Worm (Caenorhabditis elegans) whole organism, mixed stage, embryonic: ENCODE data around the gene T05A8.1.
"Not testable (repeated sequence)": the region's sequence is repeated elsewhere in the genome, so short reads cannot be mapped to it uniquely, and the experiment has no call there.

Source experiments
- M03D4.4 ChIP-seq: sonication (generic microtip); optimal IDR thresholded peaks from 2 replicates; lab custom pipeline; 2017; ENCODE audit warnings: mild to moderate bottlenecking, missing genetic modification characterization, missing compliant biosample characterization
- bed-3 ChIP-seq: fragments of 200-800 bp; sonication (Bioruptor generic); optimal IDR thresholded peaks from 3 replicates; lab custom pipeline; 2018; ENCODE audit warnings: mild to moderate bottlenecking, missing genetic modification characterization, moderate library complexity, missing compliant biosample characterization
- blmp-1 ChIP-seq: fragments of 150-350 bp; optimal IDR thresholded peaks from 2 replicates; lab custom pipeline; 2014; ENCODE audit warnings: missing biosample characterization, missing genetic modification characterization
- ceh-39 ChIP-seq: fragments of 150-350 bp; optimal IDR thresholded peaks from 2 replicates; lab custom pipeline; 2014; ENCODE audit warnings: missing biosample characterization, missing genetic modification characterization
- ceh-43 ChIP-seq: fragments of 200-800 bp; sonication (Bioruptor generic); optimal IDR thresholded peaks from 2 replicates; lab custom pipeline; 2018; ENCODE audit warnings: mild to moderate bottlenecking, missing genetic modification characterization, moderate library complexity, missing compliant biosample characterization
- ces-1 ChIP-seq: fragments of 150-350 bp; optimal IDR thresholded peaks from 2 replicates; lab custom pipeline; 2014; ENCODE audit warnings: missing biosample characterization, missing genetic modification reagents, missing genetic modification characterization
- cnd-1 ChIP-seq: fragments of 200-800 bp; sonication (Bioruptor generic); optimal IDR thresholded peaks from 2 replicates; lab custom pipeline; 2018; ENCODE audit warnings: mild to moderate bottlenecking, missing genetic modification characterization, missing compliant biosample characterization
- elt-1 ChIP-seq: sonication (generic microtip); optimal IDR thresholded peaks from 2 replicates; lab custom pipeline; 2017; ENCODE audit warnings: missing genetic modification characterization, mild to moderate bottlenecking, missing compliant biosample characterization, antibody characterized with exemption, moderate library complexity, borderline replicate concordance; ENCODE audit not compliant: insufficient read depth
- elt-3 ChIP-seq: fragments of 150-350 bp; optimal IDR thresholded peaks from 2 replicates; lab custom pipeline; 2014; ENCODE audit warnings: missing biosample characterization, missing genetic modification characterization
- ham-2 ChIP-seq: fragments of 200-800 bp; sonication (Bioruptor generic); optimal IDR thresholded peaks from 2 replicates; lab custom pipeline; 2018; ENCODE audit warnings: mild to moderate bottlenecking, missing genetic modification characterization, missing compliant biosample characterization
- hlh-1 ChIP-seq: fragments of 150-350 bp; optimal IDR thresholded peaks from 2 replicates; lab custom pipeline; 2014; ENCODE audit warnings: missing biosample characterization, missing genetic modification reagents, missing genetic modification characterization
- lin-13 ChIP-seq: fragments of 150-350 bp; optimal IDR thresholded peaks from 2 replicates; lab custom pipeline; 2014; ENCODE audit warnings: missing biosample characterization, missing genetic modification characterization
- lin-32 ChIP-seq: fragments of 200-800 bp; sonication (Bioruptor generic); optimal IDR thresholded peaks from 2 replicates; lab custom pipeline; 2018; ENCODE audit warnings: mild to moderate bottlenecking, missing genetic modification characterization, missing compliant biosample characterization
- lsy-2 ChIP-seq: fragments of 150-350 bp; optimal IDR thresholded peaks from 2 replicates; lab custom pipeline; 2014; ENCODE audit warnings: missing biosample characterization, missing genetic modification characterization
- mab-5 ChIP-seq: fragments of 150-350 bp; optimal IDR thresholded peaks from 2 replicates; lab custom pipeline; 2014; ENCODE audit warnings: missing biosample characterization, missing genetic modification characterization
- mep-1 ChIP-seq: fragments of 150-350 bp; optimal IDR thresholded peaks from 2 replicates; lab custom pipeline; 2017; ENCODE audit warnings: missing biosample characterization, missing genetic modification reagents, missing genetic modification characterization, inconsistent platforms
- nhr-2 ChIP-seq: fragments of 150-350 bp; optimal IDR thresholded peaks from 2 replicates; lab custom pipeline; 2014; ENCODE audit warnings: missing biosample characterization, missing genetic modification characterization
- nhr-237 ChIP-seq: fragments of 150-350 bp; optimal IDR thresholded peaks from 2 replicates; lab custom pipeline; 2014; ENCODE audit warnings: missing biosample characterization, missing genetic modification characterization
- nhr-28 ChIP-seq: fragments of 150-350 bp; optimal IDR thresholded peaks from 2 replicates; lab custom pipeline; 2014; ENCODE audit warnings: missing biosample characterization, missing genetic modification characterization
- nhr-76 ChIP-seq: sonication (generic microtip); optimal IDR thresholded peaks from 2 replicates; lab custom pipeline; 2017; ENCODE audit warnings: missing biosample characterization, missing genetic modification characterization
- pha-4 ChIP-seq: fragments of 150-350 bp; optimal IDR thresholded peaks from 2 replicates; lab custom pipeline; 2018; ENCODE audit warnings: missing biosample characterization, missing genetic modification reagents, missing genetic modification characterization
- sem-2 ChIP-seq: fragments of 200-800 bp; sonication (Bioruptor generic); optimal IDR thresholded peaks from 2 replicates; lab custom pipeline; 2018; ENCODE audit warnings: mild to moderate bottlenecking, missing genetic modification characterization, missing compliant biosample characterization
- snpc-4 ChIP-seq: fragments of 150-350 bp; optimal IDR thresholded peaks from 2 replicates; lab custom pipeline; 2014; ENCODE audit warnings: missing biosample characterization, missing genetic modification characterization
- sptf-1 ChIP-seq: sonication (generic microtip); optimal IDR thresholded peaks from 2 replicates; lab custom pipeline; 2017; ENCODE audit warnings: mild to moderate bottlenecking, missing genetic modification characterization, moderate library complexity, missing compliant biosample characterization
- tbx-8 ChIP-seq: fragments of 200-800 bp; sonication (Bioruptor generic); optimal IDR thresholded peaks from 2 replicates; lab custom pipeline; 2018; ENCODE audit warnings: mild to moderate bottlenecking, missing genetic modification characterization, moderate library complexity, missing compliant biosample characterization
- unc-120 ChIP-seq: sonication (generic microtip); optimal IDR thresholded peaks from 2 replicates; lab custom pipeline; 2017; ENCODE audit warnings: missing genetic modification characterization, missing compliant biosample characterization; ENCODE audit not compliant: poor library complexity, severe bottlenecking
- unc-39 ChIP-seq: fragments of 150-350 bp; optimal IDR thresholded peaks from 2 replicates; lab custom pipeline; 2014; ENCODE audit warnings: missing biosample characterization, missing genetic modification characterization
- unc-62 ChIP-seq: fragments of 150-350 bp; optimal IDR thresholded peaks from 2 replicates; lab custom pipeline; 2014; ENCODE audit warnings: missing biosample characterization, missing genetic modification reagents, missing genetic modification characterization
- zip-8 ChIP-seq: fragments of 150-350 bp; optimal IDR thresholded peaks from 2 replicates; lab custom pipeline; 2014; ENCODE audit warnings: missing biosample characterization, missing genetic modification characterization
- ztf-11 ChIP-seq: fragments of 150-350 bp; optimal IDR thresholded peaks from 2 replicates; lab custom pipeline; 2014; ENCODE audit warnings: missing biosample characterization, missing genetic modification characterization

T05A8.1 gene

DNA sequence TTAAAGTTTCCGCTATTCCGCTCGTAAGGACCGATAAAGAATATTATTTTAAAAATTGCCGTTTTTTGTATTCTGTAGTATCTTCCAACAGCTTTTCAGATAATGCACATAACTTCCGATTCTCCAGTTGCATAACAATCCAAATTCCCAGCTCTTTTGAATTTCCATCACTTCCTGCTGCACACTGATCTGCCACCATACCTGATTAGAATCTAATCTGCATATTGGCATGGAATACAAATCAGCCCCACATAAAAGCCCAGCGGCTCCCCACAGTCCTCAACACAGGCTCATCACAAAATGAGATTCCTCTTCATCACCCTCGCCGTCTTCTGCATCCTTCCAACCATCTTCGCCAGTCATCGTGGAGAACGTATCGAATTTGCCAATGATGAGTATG lies 21.2 kb downstream of the T05A8.1 start, which contains the start of gene nspf-2:
TSS of gene nspf-2 (plus strand) at position 301 of the 400 bp plus-strand sequence.
- TF ChIP-seq sem-2 (GFP tag; lab: Kevin White, UChicago); pha-4 (tag; lab: Kevin White, UChicago); nhr-76 (tag; lab: Kevin White, UChicago): not testable (repeated sequence)
- TF ChIP-seq, all 35 proteins: peak for 0; not testable (repeated sequence) for 35

DNA sequence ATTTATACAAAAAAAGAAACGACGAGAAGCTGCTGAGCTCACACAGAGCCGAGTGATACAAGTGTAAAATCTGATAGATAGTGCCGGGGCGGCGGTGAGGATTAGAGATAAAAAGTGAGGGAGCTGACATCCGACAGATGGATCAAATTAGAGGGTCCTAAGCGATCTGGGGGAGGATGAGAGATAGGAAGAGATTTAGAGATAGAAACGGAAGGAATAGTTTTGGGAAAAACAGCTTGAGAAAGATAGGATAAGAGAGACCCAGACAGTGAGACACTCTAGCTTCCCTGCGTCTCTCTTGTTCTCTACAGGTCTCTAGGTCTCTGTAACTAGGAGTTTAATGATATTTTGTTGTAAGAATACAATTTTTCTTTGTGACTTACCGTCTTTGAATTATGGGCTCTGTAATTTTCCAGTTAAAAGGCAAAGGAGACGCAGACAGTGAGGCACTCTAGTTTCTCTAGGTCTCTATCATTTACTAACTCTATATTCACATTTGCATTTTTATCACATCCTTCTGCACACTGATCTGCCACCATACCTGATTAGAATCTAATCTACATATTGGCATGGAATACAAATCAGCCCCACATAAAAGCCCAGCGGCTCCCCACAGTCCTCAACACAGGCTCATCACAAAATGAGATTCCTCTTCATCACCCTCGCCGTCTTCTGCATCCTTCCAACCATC lies 22.7 kb downstream of the T05A8.1 start, which contains the start of the genes sup-9 and nspf-1:
TSS of gene sup-9 (minus strand) at position 43 of the 691 bp plus-strand sequence.
TSS of gene nspf-1 (plus strand) at position 641 of the 691 bp plus-strand sequence.
- TF ChIP-seq ces-1 (peak; percentile 15), unc-62 (peak; percentile 65), bed-3 (GFP tag; lab: Kevin White, UChicago) (no peak), hlh-1 (tag; lab: Kevin White, UChicago) (peak; percentile 34), ceh-39 (no peak), elt-3 (tag; lab: Kevin White, UChicago) (no peak), cnd-1 (tag; lab: Kevin White, UChicago) (no peak), unc-120 (tag; lab: Kevin White, UChicago) (peak; percentile 48), zip-8 (tag; lab: Kevin White, UChicago) (no peak)

DNA sequence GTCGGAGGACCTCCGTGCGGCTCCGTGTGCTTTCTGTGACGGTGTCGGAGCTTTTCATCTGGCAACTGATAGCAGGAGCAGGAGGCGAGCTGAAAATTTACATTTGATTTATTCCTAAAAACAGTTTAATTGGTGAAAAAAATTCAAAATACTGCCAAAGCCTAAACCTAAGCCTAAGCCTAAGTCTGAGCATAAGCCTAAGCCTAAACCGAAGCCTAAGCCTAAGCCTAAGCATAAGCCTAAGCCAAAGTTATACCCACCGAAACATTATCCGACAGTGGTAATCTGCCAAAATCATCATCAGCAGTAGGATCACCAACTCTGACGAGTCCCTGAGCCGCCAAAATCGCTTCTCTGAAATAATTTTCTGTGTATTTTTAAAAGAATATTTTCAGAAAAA lies 25.1 kb downstream of the T05A8.1 start:
- no peak for TF ChIP-seq blmp-1
- no peak for TF ChIP-seq nhr-2 (tag; lab: Kevin White, UChicago)
- no peak for TF ChIP-seq snpc-4 (tag; lab: Kevin White, UChicago)
- no peak for TF ChIP-seq mab-5 (tag; lab: Kevin White, UChicago)
- no peak for TF ChIP-seq bed-3 (GFP tag; lab: Kevin White, UChicago)
- no peak for TF ChIP-seq elt-1 (tag; lab: Kevin White, UChicago)
- TF ChIP-seq nhr-237 (tag; lab: Kevin White, UChicago): no peak
- no peak for TF ChIP-seq lsy-2 (tag; lab: Kevin White, UChicago)
- TF ChIP-seq zip-8 (tag; lab: Kevin White, UChicago): no peak
- no peak for TF ChIP-seq ham-2 (GFP tag; lab: Kevin White, UChicago)
- TF ChIP-seq cnd-1 (tag; lab: Kevin White, UChicago): no peak
- no peak for TF ChIP-seq lin-13 (tag; lab: Kevin White, UChicago)
- no peak for TF ChIP-seq ceh-39
- TF ChIP-seq elt-3 (tag; lab: Kevin White, UChicago): no peak
- no peak for TF ChIP-seq unc-39 (tag; lab: Kevin White, UChicago)
- no peak for TF ChIP-seq sptf-1 (tag; lab: Kevin White, UChicago)

DNA sequence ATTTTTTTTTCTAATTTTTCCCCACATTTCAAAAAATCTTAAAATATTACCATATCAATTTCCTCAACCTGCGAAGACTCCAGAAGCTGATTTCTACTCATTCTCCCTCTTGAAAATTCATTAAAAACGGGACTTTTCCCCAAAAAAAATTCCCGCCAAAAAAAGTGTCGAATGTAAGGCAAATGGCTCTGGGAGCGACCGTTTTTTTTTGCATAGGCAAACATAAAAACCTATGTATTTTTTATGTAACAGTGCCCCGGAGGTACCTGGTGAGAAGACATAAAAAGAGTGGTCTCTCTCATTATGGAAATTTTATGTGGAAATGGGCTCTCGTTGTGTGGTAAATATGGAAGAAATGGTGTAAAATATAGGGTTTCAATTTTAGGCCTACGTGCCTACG lies 25.6 kb downstream of the T05A8.1 start, which contains the start of gene ceh-87:
TSS of gene ceh-87 (minus strand) at position 101 of the 400 bp plus-strand sequence.
- TF ChIP-seq nhr-76 (tag; lab: Kevin White, UChicago): no peak
- no peak for TF ChIP-seq mep-1 (tag; lab: Kevin White, UChicago)
- TF ChIP-seq tbx-8: no peak
- TF ChIP-seq nhr-28: no peak
- no peak for TF ChIP-seq ceh-39
- TF ChIP-seq blmp-1: no peak
- no peak for TF ChIP-seq ceh-43 (GFP tag; lab: Kevin White, UChicago)
- TF ChIP-seq M03D4.4 (tag; lab: Kevin White, UChicago): no peak
- TF ChIP-seq nhr-237 (tag; lab: Kevin White, UChicago): no peak
- TF ChIP-seq ztf-11 (tag; lab: Kevin White, UChicago): no peak
- TF ChIP-seq sem-2 (GFP tag; lab: Kevin White, UChicago): no peak
- no peak for TF ChIP-seq lin-32
- TF ChIP-seq hlh-1 (tag; lab: Kevin White, UChicago): no peak
- TF ChIP-seq, all 35 proteins: peak for 0

DNA sequence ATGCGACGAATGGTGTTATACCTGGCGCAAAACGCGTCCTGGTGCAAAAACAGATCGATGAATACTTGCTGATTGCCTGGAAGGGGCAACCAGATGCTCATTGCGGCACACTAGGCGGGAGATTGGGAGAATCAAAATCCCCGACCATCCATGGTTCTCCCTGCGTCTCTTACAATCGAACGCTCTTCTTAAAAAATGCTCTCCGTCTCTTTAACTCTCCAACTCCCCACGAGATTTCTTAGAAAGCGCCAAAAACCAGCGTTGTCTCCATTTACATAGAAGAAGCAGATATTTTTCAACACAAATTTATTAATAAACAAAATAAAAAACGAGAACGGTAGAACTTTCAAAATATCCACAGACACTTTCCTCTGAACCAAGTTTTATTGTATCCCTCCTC lies 28.7 kb downstream of the T05A8.1 start, which contains the start of gene F34D6.1:
TSS of gene F34D6.1 (minus strand) at position 101 of the 400 bp plus-strand sequence.
- TF ChIP-seq sem-2 (GFP tag; lab: Kevin White, UChicago): no peak
